Worm (Caenorhabditis elegans): ENCODE data around the gene ced-11.

ced-11 gene

ce11 chrIII:9118921-9119606, at the start of gene ced-11:
ced-11 (plus strand) TSS chrIII:9119556.
- TF ChIP-seq dao-5 (tag; optimal IDR thresholded peaks at IDR 0.05) (no peak), him-1 (tag; optimal IDR thresholded peaks at IDR 0.05) (no peak), W03F9.2 (tag; optimal IDR thresholded peaks at IDR 0.05) (no peak)

ce11 chrIII:9069712-9070111, 49.6 kb upstream of the ced-11 start:
- TF ChIP-seq him-1 (tag; optimal IDR thresholded peaks at IDR 0.05) (no peak), dao-5 (tag; optimal IDR thresholded peaks at IDR 0.05) (no peak), W03F9.2 (tag; optimal IDR thresholded peaks at IDR 0.05) (no peak)

- TF ChIP-seq W03F9.2 (tag; optimal IDR thresholded peaks at IDR 0.05) (no peak), him-1 (tag; optimal IDR thresholded peaks at IDR 0.05) (no peak), dao-5 (tag; optimal IDR thresholded peaks at IDR 0.05) (no peak)
These were observed 48.0 kb upstream of the ced-11 start, which contains the start of gene lin-12 for ce11 chrIII:9071372-9071771. lin-12 (minus strand) TSS chrIII:9071472.

ce11 chrIII:9072704-9073103, 46.7 kb upstream of the ced-11 start:
- no peak for TF ChIP-seq dao-5 (tag; optimal IDR thresholded peaks at IDR 0.05)
- no peak for TF ChIP-seq him-1 (tag; optimal IDR thresholded peaks at IDR 0.05)
- TF ChIP-seq W03F9.2 (tag; optimal IDR thresholded peaks at IDR 0.05) = no peak

- no peak for TF ChIP-seq W03F9.2 (tag; optimal IDR thresholded peaks at IDR 0.05)
- TF ChIP-seq him-1 (tag; optimal IDR thresholded peaks at IDR 0.05) = no peak
- TF ChIP-seq dao-5 (tag; optimal IDR thresholded peaks at IDR 0.05) = no peak
These were observed 43.8 kb upstream of the ced-11 start, which contains the start of gene F02A9.7 for ce11 chrIII:9075539-9075938. F02A9.7 (minus strand) TSS chrIII:9075639.

ce11 chrIII:9077708-9078107, 41.6 kb upstream of the ced-11 start, which contains the start of gene F02A9.1:
F02A9.1 (minus strand) TSS chrIII:9077808.
- TF ChIP-seq W03F9.2 (tag; optimal IDR thresholded peaks at IDR 0.05) (no peak), him-1 (tag; optimal IDR thresholded peaks at IDR 0.05) (no peak), dao-5 (tag; optimal IDR thresholded peaks at IDR 0.05) (no peak)

ce11 chrIII:9080127-9080526, 39.2 kb upstream of the ced-11 start:
- no peak for TF ChIP-seq dao-5 (tag; optimal IDR thresholded peaks at IDR 0.05)
- no peak for TF ChIP-seq him-1 (tag; optimal IDR thresholded peaks at IDR 0.05)
- no peak for TF ChIP-seq W03F9.2 (tag; optimal IDR thresholded peaks at IDR 0.05)

ce11 chrIII:9081055-9081454, 38.3 kb upstream of the ced-11 start, which contains the start of gene far-1:
far-1 (minus strand) TSS chrIII:9081179.
- TF ChIP-seq him-1 (tag; optimal IDR thresholded peaks at IDR 0.05) (no peak), W03F9.2 (tag; optimal IDR thresholded peaks at IDR 0.05) (no peak), dao-5 (tag; optimal IDR thresholded peaks at IDR 0.05) (no peak)

ce11 chrIII:9081763-9082162, 37.6 kb upstream of the ced-11 start, which contains the start of gene far-2:
far-2 (plus strand) TSS chrIII:9081828.
- no peak for TF ChIP-seq him-1 (tag; optimal IDR thresholded peaks at IDR 0.05)
- no peak for TF ChIP-seq W03F9.2 (tag; optimal IDR thresholded peaks at IDR 0.05)
- no peak for TF ChIP-seq dao-5 (tag; optimal IDR thresholded peaks at IDR 0.05)

ce11 chrIII:9083118-9083517, 36.2 kb upstream of the ced-11 start:
- TF ChIP-seq him-1 (tag; optimal IDR thresholded peaks at IDR 0.05) (no peak), dao-5 (tag; optimal IDR thresholded peaks at IDR 0.05) (no peak), W03F9.2 (tag; optimal IDR thresholded peaks at IDR 0.05) (no peak)

ce11 chrIII:9084329-9084728, 35.0 kb upstream of the ced-11 start:
- peak; percentile 17 for TF ChIP-seq him-1 (tag; optimal IDR thresholded peaks at IDR 0.05)
- TF ChIP-seq dao-5 (tag; optimal IDR thresholded peaks at IDR 0.05) = no peak
- TF ChIP-seq W03F9.2 (tag; optimal IDR thresholded peaks at IDR 0.05) = no peak

ce11 chrIII:9089325-9089823, 30.0 kb upstream of the ced-11 start, which contains the start of the genes mccc-2 and mrpl-44:
mccc-2 (minus strand) TSS chrIII:9089375.
mrpl-44 (minus strand) TSS chrIII:9089375.
- TF ChIP-seq dao-5 (tag; optimal IDR thresholded peaks at IDR 0.05) = no peak
- no peak for TF ChIP-seq W03F9.2 (tag; optimal IDR thresholded peaks at IDR 0.05)
- no peak for TF ChIP-seq him-1 (tag; optimal IDR thresholded peaks at IDR 0.05)

- TF ChIP-seq dao-5 (tag; optimal IDR thresholded peaks at IDR 0.05) = no peak
These were observed 27.7 kb upstream of the ced-11 start, which contains the start of gene glp-1 for ce11 chrIII:9091392-9092291. glp-1 (plus strand) TSS chrIII:9092241.

Data from whole organism, L4/young adult.